Fruit fly (Drosophila melanogaster) whole organism: Measurements from ENCODE around the gene CG43198.

ENCODE experiments used
- CG8478 ChIP-seq: fragments of >200 bp; optimal IDR thresholded peaks from 2 replicates; lab custom pipeline; 2018; ENCODE audit warnings: inconsistent platforms
- Dll ChIP-seq: fragments of >200 bp; optimal IDR thresholded peaks from 2 replicates; lab custom pipeline; 2017
- EcR ChIP-seq, 2 experiments: fragments of >200 bp; optimal IDR thresholded peaks; 2 replicates each; lab custom pipeline; 2017; ENCODE audit warnings: missing biosample characterization in 2 of 2, missing genetic modification characterization in 2 of 2, missing genetic modification reagents in 2 of 2
- pan ChIP-seq: fragments of >200 bp; optimal IDR thresholded peaks from 2 replicates; lab custom pipeline; 2017
- psq ChIP-seq: fragments of >200 bp; optimal IDR thresholded peaks from 2 replicates; lab custom pipeline; 2017
- usp ChIP-seq: fragments of >200 bp; optimal IDR thresholded peaks from 2 replicates; lab custom pipeline; 2017; ENCODE audit warnings: missing biosample characterization, missing genetic modification characterization, mixed read lengths

CG43198 gene

dm6 chrX:7422577-7422976 lies 30.6 kb downstream of the CG43198 start:
- no peak for TF ChIP-seq usp (GFP tag; lab: Kevin White, UChicago)
- TF ChIP-seq psq (lab: Kevin White, UChicago): no peak
- no peak for TF ChIP-seq pan (lab: Kevin White, UChicago)
- no peak for TF ChIP-seq EcR (GFP tag; optimal IDR thresholded peaks at IDR 0.05; lab: Kevin White, UChicago)
- TF ChIP-seq Dll (lab: Kevin White, UChicago): no peak
- no peak for TF ChIP-seq CG8478

dm6 chrX:7418294-7418693 lies 34.8 kb downstream of the CG43198 start, which contains the start of gene rumpel:
Gene rumpel, plus strand, starts transcription at chrX:7418594.
- TF ChIP-seq EcR (GFP tag; optimal IDR thresholded peaks at IDR 0.05; lab: Kevin White, UChicago) (no peak), psq (lab: Kevin White, UChicago) (no peak), pan (lab: Kevin White, UChicago) (no peak), Dll (lab: Kevin White, UChicago) (no peak), CG8478 (no peak), usp (GFP tag; lab: Kevin White, UChicago) (no peak)

- no peak for TF ChIP-seq Dll (lab: Kevin White, UChicago)
- TF ChIP-seq EcR (GFP tag; optimal IDR thresholded peaks at IDR 0.05; lab: Kevin White, UChicago): no peak
- no peak for TF ChIP-seq psq (lab: Kevin White, UChicago)
- TF ChIP-seq usp (GFP tag; lab: Kevin White, UChicago): no peak
- no peak for TF ChIP-seq CG8478
- TF ChIP-seq pan (lab: Kevin White, UChicago): no peak
Observed at dm6 chrX:7417875-7418274, 35.3 kb downstream of the CG43198 start.

DNA sequence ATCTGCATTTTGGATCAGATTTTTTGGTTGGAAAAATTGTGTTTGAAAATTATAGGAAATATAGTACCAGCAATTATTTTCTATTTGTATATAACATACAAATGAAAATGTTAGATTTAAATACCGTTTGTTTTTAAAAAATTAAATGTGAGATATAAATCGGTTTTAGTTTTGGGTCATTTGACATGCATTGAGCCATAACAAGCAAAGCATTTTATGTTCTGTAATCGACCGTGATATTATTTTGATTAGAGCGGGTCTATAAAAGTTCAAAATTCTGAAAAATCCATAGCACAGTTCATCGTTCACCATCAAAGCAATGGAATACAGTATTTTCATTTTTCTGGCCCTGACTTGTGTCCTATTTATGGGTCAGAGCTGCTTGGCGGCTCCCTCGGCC lies 36.2 kb downstream of the CG43198 start, which contains the start of gene CG34337:
TSS of gene CG34337 (plus strand) at position 301 of the 400 bp plus-strand sequence.
- TF ChIP-seq pan (lab: Kevin White, UChicago) (no peak), usp (GFP tag; lab: Kevin White, UChicago) (no peak), EcR (GFP tag; optimal IDR thresholded peaks at IDR 0.05; lab: Kevin White, UChicago) (no peak), Dll (lab: Kevin White, UChicago) (no peak), psq (lab: Kevin White, UChicago) (no peak), CG8478 (no peak)

dm6 chrX:7415027-7415426 lies 38.1 kb downstream of the CG43198 start:
- TF ChIP-seq EcR (GFP tag; optimal IDR thresholded peaks at IDR 0.05; lab: Kevin White, UChicago): no peak
- no peak for TF ChIP-seq psq (lab: Kevin White, UChicago)
- TF ChIP-seq Dll (lab: Kevin White, UChicago): no peak
- no peak for TF ChIP-seq pan (lab: Kevin White, UChicago)
- no peak for TF ChIP-seq CG8478
- TF ChIP-seq usp (GFP tag; lab: Kevin White, UChicago): no peak

DNA sequence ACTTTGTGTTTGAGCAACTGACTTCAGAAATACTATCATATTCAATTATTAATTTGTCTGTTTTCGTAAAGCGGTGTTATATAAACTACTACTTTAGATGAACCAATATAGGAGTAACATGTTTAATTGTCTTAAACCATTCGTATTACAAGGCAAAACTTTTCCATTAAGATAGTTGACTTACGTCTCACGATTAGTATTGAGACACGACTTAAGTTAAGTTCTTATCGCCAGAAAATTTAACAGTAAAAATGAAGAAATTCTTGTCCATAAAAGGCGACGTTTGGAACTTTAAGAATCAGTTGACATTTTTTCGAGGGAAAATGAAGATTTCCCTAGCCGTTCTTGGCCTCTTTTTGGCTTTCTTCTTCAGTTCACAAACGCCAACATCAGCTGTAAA lies 39.6 kb downstream of the CG43198 start, which contains the start of gene CG42705:
TSS of gene CG42705 (plus strand) at position 301 of the 400 bp plus-strand sequence.
- no peak for TF ChIP-seq EcR (GFP tag; optimal IDR thresholded peaks at IDR 0.05; lab: Kevin White, UChicago)
- no peak for TF ChIP-seq CG8478
- TF ChIP-seq psq (lab: Kevin White, UChicago): no peak
- no peak for TF ChIP-seq Dll (lab: Kevin White, UChicago)
- no peak for TF ChIP-seq pan (lab: Kevin White, UChicago)
- TF ChIP-seq usp (GFP tag; lab: Kevin White, UChicago): no peak

- TF ChIP-seq EcR (GFP tag; optimal IDR thresholded peaks at IDR 0.05; lab: Kevin White, UChicago): no peak
- no peak for TF ChIP-seq Dll (lab: Kevin White, UChicago)
- no peak for TF ChIP-seq usp (GFP tag; lab: Kevin White, UChicago)
Observed at dm6 chrX:7412368-7412767, 40.8 kb downstream of the CG43198 start, which contains the start of gene CG42704. Gene CG42704, plus strand, starts transcription at chrX:7412668.

dm6 chrX:7411806-7412205 lies 41.3 kb downstream of the CG43198 start, which contains the start of gene CG42246:
Gene CG42246, minus strand, starts transcription at chrX:7411906.
- TF ChIP-seq usp (GFP tag; lab: Kevin White, UChicago) (no peak), Dll (lab: Kevin White, UChicago) (no peak), pan (lab: Kevin White, UChicago) (no peak), psq (lab: Kevin White, UChicago) (no peak), CG8478 (no peak), EcR (GFP tag; optimal IDR thresholded peaks at IDR 0.05; lab: Kevin White, UChicago) (no peak)

DNA sequence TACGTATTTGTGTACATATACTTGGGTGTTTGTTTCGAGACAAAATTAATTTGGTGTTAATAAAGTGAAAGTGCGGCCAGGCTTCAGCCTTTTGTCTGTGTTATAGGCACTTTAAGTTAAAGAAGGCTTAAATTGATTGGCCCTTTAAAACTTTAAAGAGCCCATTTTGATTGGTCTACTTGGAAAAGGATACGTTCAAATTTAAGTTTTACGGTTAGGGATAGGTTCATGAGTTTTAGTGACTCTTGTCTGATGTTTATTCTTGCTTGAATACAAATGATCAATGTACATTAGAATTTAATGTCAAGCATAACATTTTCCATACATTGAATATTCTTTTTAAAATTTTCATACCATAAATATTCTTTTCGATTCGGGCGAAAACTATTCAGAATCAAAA lies 46.2 kb downstream of the CG43198 start, which contains the start of gene CG32727:
TSS of gene CG32727 (plus strand) at position 301 of the 400 bp plus-strand sequence.
- TF ChIP-seq psq (lab: Kevin White, UChicago): no peak
- TF ChIP-seq Dll (lab: Kevin White, UChicago): no peak
- no peak for TF ChIP-seq pan (lab: Kevin White, UChicago)
- TF ChIP-seq CG8478: no peak
- TF ChIP-seq usp (GFP tag; lab: Kevin White, UChicago): no peak
- no peak for TF ChIP-seq EcR (GFP tag; optimal IDR thresholded peaks at IDR 0.05; lab: Kevin White, UChicago)

dm6 chrX:7405697-7406096 lies 47.4 kb downstream of the CG43198 start, which contains the start of gene CG1677:
Gene CG1677, minus strand, starts transcription at chrX:7405797.
- TF ChIP-seq psq (lab: Kevin White, UChicago) (no peak), EcR (GFP tag; optimal IDR thresholded peaks at IDR 0.05; lab: Kevin White, UChicago) (no peak), Dll (lab: Kevin White, UChicago) (no peak), usp (GFP tag; lab: Kevin White, UChicago) (no peak)

DNA sequence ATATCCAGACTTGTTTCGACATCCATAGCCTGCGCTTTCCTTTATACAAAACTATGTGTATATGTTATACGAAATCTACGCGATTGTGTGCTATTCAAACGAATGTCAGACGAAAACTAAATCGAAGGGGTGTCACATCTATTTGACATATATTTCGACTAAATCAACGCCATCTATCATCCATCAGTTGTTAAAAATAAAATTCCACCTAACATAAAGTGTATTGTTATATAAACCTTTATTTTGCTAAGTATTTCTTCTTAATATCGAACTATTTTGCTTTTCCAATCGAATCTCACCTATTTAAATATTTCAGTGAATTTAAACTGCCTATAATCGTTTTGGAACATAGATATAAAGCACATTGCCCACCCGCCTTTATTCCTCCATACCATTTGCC lies 50.1 kb downstream of the CG43198 start, which contains the start of gene CG15035:
TSS of gene CG15035 (minus strand) at position 101 of the 400 bp plus-strand sequence.
- TF ChIP-seq Dll (lab: Kevin White, UChicago): no peak
- TF ChIP-seq EcR (GFP tag; optimal IDR thresholded peaks at IDR 0.05; lab: Kevin White, UChicago): no peak
- no peak for TF ChIP-seq psq (lab: Kevin White, UChicago)
- TF ChIP-seq usp (GFP tag; lab: Kevin White, UChicago): no peak
- no peak for TF ChIP-seq pan (lab: Kevin White, UChicago)
- no peak for TF ChIP-seq CG8478
